Fruit fly (Drosophila melanogaster) whole organism, embryonic: ENCODE measurements around the gene fiz.

Experiments
- CG1024 ChIP-seq: fragments of 200-800 bp; sonication (Bioruptor generic); IDR thresholded peaks from 2 replicates; pipeline ENCODE4 v1.3.6; 2022; ENCODE audit warnings: missing biosample characterization, missing genetic modification characterization
- CG10654 ChIP-seq: fragments of 200-800 bp; sonication (Bioruptor generic); optimal IDR thresholded peaks from 2 replicates; lab custom pipeline; 2016; ENCODE audit warnings: missing biosample characterization, missing genetic modification characterization
- CG13287 ChIP-seq: fragments of 200-800 bp; sonication (Bioruptor generic); IDR thresholded peaks from 2 replicates; pipeline ENCODE4 v1.3.6; 2022; ENCODE audit warnings: missing biosample characterization, missing genetic modification characterization; ENCODE audit not compliant: partially characterized antibody
- CG13775 ChIP-seq: fragments of 200-800 bp; sonication (Bioruptor generic); optimal IDR thresholded peaks from 3 replicates; lab custom pipeline; 2017; ENCODE audit warnings: missing biosample characterization, mild to moderate bottlenecking, missing genetic modification characterization
- CG14050 ChIP-seq: fragments of 200-800 bp; sonication (Bioruptor generic); IDR thresholded peaks from 3 replicates; pipeline ENCODE4 v1.3.6; 2022; ENCODE audit warnings: missing biosample characterization, missing genetic modification characterization
- CG18011 ChIP-seq: fragments of 200-800 bp; sonication (Bioruptor generic); optimal IDR thresholded peaks from 2 replicates; lab custom pipeline; 2017; ENCODE audit warnings: missing biosample characterization, missing genetic modification characterization, mild to moderate bottlenecking, moderate library complexity, missing genotype
- CG3065 ChIP-seq: fragments of 200-800 bp; sonication (Bioruptor generic); optimal IDR thresholded peaks from 2 replicates; lab custom pipeline; 2016; ENCODE audit warnings: missing biosample characterization, missing genetic modification characterization
- CG32767 ChIP-seq: fragments of 200-800 bp; sonication (Bioruptor generic); IDR thresholded peaks from 2 replicates; pipeline ENCODE4 v1.3.6; 2022; ENCODE audit warnings: missing biosample characterization, missing genetic modification characterization
- CG3838 ChIP-seq: fragments of 200-800 bp; sonication (Bioruptor generic); optimal IDR thresholded peaks from 3 replicates; lab custom pipeline; 2016; ENCODE audit warnings: missing biosample characterization, missing genetic modification characterization
- CG4707 ChIP-seq: fragments of 200-800 bp; sonication (Bioruptor generic); optimal IDR thresholded peaks from 2 replicates; lab custom pipeline; 2018; ENCODE audit warnings: missing biosample characterization, mild to moderate bottlenecking, missing genetic modification characterization, moderate library complexity
- CG7987 ChIP-seq: fragments of 200-800 bp; sonication (Bioruptor generic); optimal IDR thresholded peaks from 2 replicates; lab custom pipeline; 2018; ENCODE audit warnings: missing biosample characterization, mild to moderate bottlenecking, missing genetic modification characterization, moderate library complexity
- CG9932 ChIP-seq: fragments of 200-800 bp; sonication (Bioruptor generic); IDR thresholded peaks from 2 replicates; pipeline ENCODE4 v1.3.6; 2022; ENCODE audit warnings: missing biosample characterization, missing genetic modification characterization
- Dad ChIP-seq: fragments of 200-800 bp; sonication (Bioruptor generic); optimal IDR thresholded peaks from 3 replicates; lab custom pipeline; 2016; ENCODE audit warnings: missing biosample characterization, missing genetic modification characterization
- Dip3 ChIP-seq: fragments of 200-800 bp; sonication (Bioruptor generic); optimal IDR thresholded peaks from 3 replicates; lab custom pipeline; 2016; ENCODE audit warnings: missing biosample characterization, missing genetic modification characterization
- Ets65A ChIP-seq: fragments of 200-800 bp; sonication (Bioruptor generic); peaks from one replicate; lab custom pipeline; 2016; ENCODE audit warnings: missing biosample characterization, missing genetic modification characterization
- HLHmδ ChIP-seq: fragments of 200-800 bp; sonication (Bioruptor generic); optimal IDR thresholded peaks from 2 replicates; lab custom pipeline; 2018; ENCODE audit warnings: missing biosample characterization, mild to moderate bottlenecking, missing genetic modification characterization, moderate library complexity
- Hmr ChIP-seq: fragments of 200-800 bp; sonication (Bioruptor generic); optimal IDR thresholded peaks from 3 replicates; lab custom pipeline; 2017; ENCODE audit warnings: mild to moderate bottlenecking, missing biosample characterization, missing genetic modification reagents, missing genetic modification characterization
- Hmx ChIP-seq: fragments of 200-800 bp; sonication (Bioruptor generic); optimal IDR thresholded peaks from 2 replicates; lab custom pipeline; 2016; ENCODE audit warnings: missing biosample characterization, missing genetic modification characterization
- Hsf ChIP-seq: fragments of 200-800 bp; sonication (Bioruptor generic); optimal IDR thresholded peaks from 3 replicates; lab custom pipeline; 2016; ENCODE audit warnings: missing biosample characterization, missing genetic modification characterization
- Kr ChIP-seq: fragments of 200-800 bp; sonication (Bioruptor generic); optimal IDR thresholded peaks from 2 replicates; lab custom pipeline; 2017; ENCODE audit warnings: missing biosample characterization, mild to moderate bottlenecking, missing genetic modification characterization
- Med ChIP-seq: fragments of 200-800 bp; sonication (Bioruptor generic); peaks from one replicate; lab custom pipeline; 2016; ENCODE audit warnings: missing biosample characterization, missing genetic modification characterization, mild to moderate bottlenecking, inconsistent platforms, moderate library complexity
- Oaz ChIP-seq: fragments of 200-800 bp; sonication (Bioruptor generic); IDR thresholded peaks from 2 replicates; pipeline ENCODE4 v1.3.6; 2022; ENCODE audit warnings: missing biosample characterization, missing genetic modification characterization
- Rx ChIP-seq: fragments of 200-800 bp; sonication (Bioruptor generic); IDR thresholded peaks from 2 replicates; pipeline ENCODE4 v1.3.6; 2022; ENCODE audit warnings: missing biosample characterization, missing genetic modification characterization
- Side ChIP-seq: fragments of 200-800 bp; sonication (Bioruptor generic); optimal IDR thresholded peaks from 2 replicates; lab custom pipeline; 2016; ENCODE audit warnings: missing biosample characterization, missing genetic modification characterization
- Sin3A ChIP-seq: fragments of >200 bp; optimal IDR thresholded peaks from 2 replicates; lab custom pipeline; 2018
- Sox102F ChIP-seq: fragments of 200-800 bp; sonication (Bioruptor generic); optimal IDR thresholded peaks from 2 replicates; lab custom pipeline; 2018; ENCODE audit warnings: missing biosample characterization, mild to moderate bottlenecking, missing genetic modification characterization, moderate library complexity
- TFAM ChIP-seq: fragments of 200-800 bp; sonication (Bioruptor generic); optimal IDR thresholded peaks from 2 replicates; lab custom pipeline; 2017; ENCODE audit warnings: missing biosample characterization, missing genetic modification characterization, inconsistent platforms
- ap ChIP-seq: fragments of 200-800 bp; sonication (Bioruptor generic); IDR thresholded peaks from 2 replicates; pipeline ENCODE4 v1.3.6; 2022; ENCODE audit warnings: missing biosample characterization, missing genetic modification characterization
- bigmax ChIP-seq: fragments of 200-800 bp; sonication (Bioruptor generic); optimal IDR thresholded peaks from 2 replicates; lab custom pipeline; 2018; ENCODE audit warnings: missing biosample characterization, mild to moderate bottlenecking, missing genetic modification characterization
- chif ChIP-seq, 2 experiments: fragments of 200-800 bp; sonication (Bioruptor generic); optimal IDR thresholded peaks; 3 replicates each; lab custom pipeline; 2016; ENCODE audit warnings: missing biosample characterization in 2 of 2, missing genetic modification characterization in 2 of 2
- crol ChIP-seq: fragments of 200-800 bp; sonication (Bioruptor generic); IDR thresholded peaks from 2 replicates; pipeline ENCODE4 v1.3.6; 2022; ENCODE audit warnings: missing biosample characterization, missing genetic modification characterization
- dm ChIP-seq: fragments of 200-800 bp; sonication (Bioruptor generic); optimal IDR thresholded peaks from 3 replicates; lab custom pipeline; 2016; ENCODE audit warnings: missing biosample characterization, missing genetic modification characterization
- dpn ChIP-seq, 2 experiments: fragments of 200-800 bp; sonication (Bioruptor generic); optimal IDR thresholded peaks; 3 replicates each; lab custom pipeline; 2016; ENCODE audit warnings: missing biosample characterization in 2 of 2, missing genetic modification characterization in 2 of 2
- esg ChIP-seq: fragments of 200-800 bp; sonication (Bioruptor generic); conservative IDR thresholded peaks from 2 replicates; pipeline ENCODE4 v1.3.6; 2022; ENCODE audit warnings: missing biosample characterization, missing genetic modification characterization
- ewg ChIP-seq: fragments of 200-800 bp; sonication (Bioruptor generic); optimal IDR thresholded peaks from 3 replicates; lab custom pipeline; 2017; ENCODE audit warnings: mild to moderate bottlenecking, missing biosample characterization, missing genetic modification reagents, missing genetic modification characterization
- fd64A ChIP-seq: fragments of 200-800 bp; sonication (Bioruptor generic); optimal IDR thresholded peaks from 3 replicates; lab custom pipeline; 2018; ENCODE audit warnings: missing biosample characterization, mild to moderate bottlenecking, missing genetic modification characterization
- gce ChIP-seq: fragments of 200-800 bp; sonication (Bioruptor generic); IDR thresholded peaks from 3 replicates; pipeline ENCODE4 v1.3.6; 2022; ENCODE audit warnings: missing biosample characterization, missing genetic modification characterization
- hb ChIP-seq: fragments of 200-800 bp; sonication (Bioruptor generic); IDR thresholded peaks from 3 replicates; pipeline ENCODE4 v1.3.6; 2022; ENCODE audit warnings: missing biosample characterization, missing genetic modification characterization; ENCODE audit not compliant: partially characterized antibody
- mam ChIP-seq: fragments of 200-800 bp; sonication (Bioruptor generic); optimal IDR thresholded peaks from 3 replicates; lab custom pipeline; 2016; ENCODE audit warnings: missing biosample characterization, missing genetic modification characterization
- pfk ChIP-seq: fragments of 200-800 bp; sonication (Bioruptor generic); optimal IDR thresholded peaks from 2 replicates; lab custom pipeline; 2018; ENCODE audit warnings: missing biosample characterization, mild to moderate bottlenecking, missing genetic modification characterization, moderate library complexity
- prd ChIP-seq, 3 experiments: fragments of >200 bp in 2 of 3; fragments of 200-800 bp in 1 of 3; sonication (Bioruptor generic) in 1 of 3; optimal IDR thresholded peaks in 2 of 3; IDR thresholded peaks in 1 of 3; 2 replicates in 2 of 3; 3 replicates in 1 of 3; pipeline versions ENCODE4 v1.3.6 to Lab custom; 2017 to 2022; ENCODE audit warnings: missing biosample characterization in 1 of 3, missing genetic modification characterization in 1 of 3
- pros ChIP-seq: fragments of 200-800 bp; sonication (Bioruptor generic); optimal IDR thresholded peaks from 3 replicates; lab custom pipeline; 2019; ENCODE audit warnings: missing biosample characterization, mild to moderate bottlenecking, missing genetic modification characterization, moderate library complexity
- pum ChIP-seq: fragments of 200-800 bp; sonication (Bioruptor generic); optimal IDR thresholded peaks from 2 replicates; lab custom pipeline; 2016; ENCODE audit warnings: missing biosample characterization, missing genetic modification characterization
- scrt ChIP-seq: fragments of 200-800 bp; sonication (Bioruptor generic); optimal IDR thresholded peaks from 2 replicates; lab custom pipeline; 2018; ENCODE audit warnings: missing biosample characterization, mild to moderate bottlenecking, missing genetic modification characterization, moderate library complexity
- sd ChIP-seq: fragments of 200-800 bp; sonication (Bioruptor generic); optimal IDR thresholded peaks from 3 replicates; lab custom pipeline; 2018; ENCODE audit warnings: missing biosample characterization, mild to moderate bottlenecking, missing genetic modification characterization, moderate library complexity
- shn ChIP-seq: fragments of 200-800 bp; sonication (Bioruptor generic); optimal IDR thresholded peaks from 3 replicates; lab custom pipeline; 2016; ENCODE audit warnings: missing biosample characterization, missing genetic modification characterization
- sim ChIP-seq: fragments of 200-800 bp; sonication (Bioruptor generic); IDR thresholded peaks from 2 replicates; pipeline ENCODE4 v1.3.6; 2022; ENCODE audit warnings: missing biosample characterization, missing genetic modification characterization
- trem ChIP-seq: fragments of 200-800 bp; optimal IDR thresholded peaks from 3 replicates; lab custom pipeline; 2019; ENCODE audit warnings: missing biosample characterization, mild to moderate bottlenecking, missing genetic modification characterization, moderate library complexity
- vvl ChIP-seq: fragments of 200-800 bp; sonication (Bioruptor generic); IDR thresholded peaks from 2 replicates; pipeline ENCODE4 v1.3.6; 2022; ENCODE audit warnings: missing biosample characterization, missing genetic modification characterization
- zf30C ChIP-seq: fragments of 200-800 bp; sonication (Bioruptor generic); optimal IDR thresholded peaks from 3 replicates; lab custom pipeline; 2018; ENCODE audit warnings: missing biosample characterization, mild to moderate bottlenecking, missing genetic modification characterization

fiz gene

DNA sequence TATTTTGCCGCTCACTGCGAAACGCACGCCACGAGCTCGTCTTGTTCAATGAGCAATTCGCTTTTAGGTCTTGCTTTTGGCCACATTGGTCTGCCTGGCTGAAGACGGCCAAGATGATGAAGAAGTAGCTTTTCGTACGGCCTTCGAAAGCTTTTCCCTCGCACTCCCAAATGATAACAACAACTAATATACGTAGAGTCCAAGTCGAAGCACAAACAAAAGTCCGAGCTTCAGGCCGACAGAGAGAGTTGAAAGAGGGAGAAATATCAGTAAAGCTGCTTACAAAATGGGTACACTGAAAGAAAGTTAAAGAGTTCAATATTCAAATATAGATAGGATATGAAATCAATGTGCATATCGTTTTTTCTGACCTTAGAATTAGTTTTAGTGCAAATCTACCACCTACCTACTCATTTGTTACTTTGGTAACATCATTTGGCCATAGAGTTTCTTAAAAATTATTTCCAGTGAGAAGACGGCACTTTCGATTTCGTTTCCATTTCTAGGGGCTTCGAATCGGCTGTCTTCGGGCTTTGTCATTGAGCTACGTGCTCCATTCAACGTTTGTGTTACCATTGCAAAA, 26.9 kb downstream of the fiz start, which contains the start of the genes CG45064 and CG45065 (continued):
- TF ChIP-seq Med (GFP tag; lab: Kevin White, UChicago) (peak; percentile 97), esg (GFP tag; lab: Robert Waterston, UW) (peak; percentile 84), CG32767 (GFP tag; lab: Robert Waterston, UW) (peak; percentile 72; the same call in 1 of the 2 replicates), CG10654 (peak; percentile 68), shn (peak; percentile 55), sim (GFP tag; lab: Robert Waterston, UW) (peak; percentile 79), chif (GFP tag; optimal IDR thresholded peaks at IDR 0.05; lab: Kevin White, UChicago) (peak; percentile 70 to 84), scrt (peak; percentile 69), dm (peak; percentile 38), Rx (GFP tag; lab: Robert Waterston, UW) (peak; percentile 88), CG3838 (GFP tag; lab: Kevin White, UChicago) (peak; percentile 13), zf30C (GFP tag; lab: Kevin White, UChicago) (peak; percentile 51), prd (optimal IDR thresholded peaks at IDR 0.05; lab: Kevin White, UChicago) (no peak), prd (GFP tag; IDR thresholded peaks at IDR 0.05; lab: Robert Waterston, UW) (peak; percentile 84), hb (GFP tag; lab: Robert Waterston, UW) (no peak), Kr (no peak), fd64A (GFP tag; lab: Kevin White, UChicago) (peak; percentile 75), vvl (GFP tag; lab: Robert Waterston, UW) (peak; percentile 94), Hmr (GFP tag; lab: Kevin White, UChicago) (peak; percentile 65), trem (tag; lab: Kevin White, UChicago) (peak; percentile 61), mam (GFP tag; lab: Kevin White, UChicago) (peak; percentile 83), CG9932 (GFP tag; lab: Robert Waterston, UW) (peak; percentile 70), gce (GFP tag; lab: Robert Waterston, UW) (peak; percentile 81), CG4707 (peak; percentile 78), dpn (GFP tag; optimal IDR thresholded peaks at IDR 0.05; lab: Kevin White, UChicago) (peak; percentile 79 to 85), CG1024 (GFP tag; lab: Robert Waterston, UW) (peak; percentile 75), Ets65A (peak; percentile 96), sd (tag; lab: Kevin White, UChicago) (peak; percentile 43), Dad (GFP tag; lab: Kevin White, UChicago) (peak; percentile 70), ewg (GFP tag; lab: Kevin White, UChicago) (peak; percentile 83), TFAM (no peak), CG7987 (GFP tag; lab: Kevin White, UChicago) (no peak), ap (peak; percentile 90), Sox102F (GFP tag; lab: Kevin White, UChicago) (peak; percentile 95), Sin3A (lab: Kevin White, UChicago) (no peak), Hsf (GFP tag; lab: Kevin White, UChicago) (peak; percentile 78), bigmax (no peak), Oaz (GFP tag; lab: Robert Waterston, UW) (no peak; the same call in 1 of the 2 replicates), CG18011 (GFP tag; lab: Kevin White, UChicago) (peak; percentile 32), CG13775 (peak; percentile 57), crol (GFP tag; lab: Robert Waterston, UW) (no peak), CG13287 (GFP tag; lab: Robert Waterston, UW) (no peak), pros (no peak), pfk (GFP tag; lab: Kevin White, UChicago) (no peak), Hmx (GFP tag; lab: Kevin White, UChicago) (peak; percentile 57), Side (GFP tag; lab: Kevin White, UChicago) (peak; percentile 84), CG3065 (GFP tag; lab: Kevin White, UChicago) (no peak), CG14050 (GFP tag; lab: Robert Waterston, UW) (peak; percentile 82), pum (GFP tag; lab: Kevin White, UChicago) (peak; percentile 86), Dip3 (peak; percentile 81), HLHmδ (no peak)
